Fruit fly (Drosophila melanogaster): ENCODE measurements around the gene CG13962.

CG13962 gene

DNA sequence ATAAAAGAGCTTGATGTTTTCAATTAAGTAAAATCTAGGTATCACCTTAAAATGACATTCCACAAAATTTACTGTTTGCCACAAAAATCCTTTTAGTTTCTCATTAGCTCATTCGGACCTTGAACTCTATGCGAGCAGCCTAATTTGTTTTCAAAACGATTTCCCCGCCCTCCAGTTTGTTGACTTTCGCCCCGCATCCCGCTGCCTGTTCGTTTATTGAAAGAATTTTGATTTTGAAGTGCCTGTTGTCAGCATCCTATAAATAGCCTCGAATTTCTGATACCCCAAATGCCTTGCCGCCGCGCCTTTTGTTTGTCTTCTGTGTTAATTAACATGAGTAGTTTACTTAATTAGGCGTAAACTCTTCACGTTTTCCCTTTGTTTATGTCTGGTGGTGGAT, 33.2 kb upstream of the CG13962 start:
- TF ChIP-seq CG8119 (GFP tag; IDR thresholded peaks at IDR 0.05) (no peak), esn (GFP tag; optimal IDR thresholded peaks at IDR 0.05) (no peak), CG3032 (tag; optimal IDR thresholded peaks at IDR 0.05) (no peak), acj6 (GFP tag; optimal IDR thresholded peaks at IDR 0.05) (no peak), Hr4 (GFP tag; optimal IDR thresholded peaks at IDR 0.05) (no peak), Eip78C (GFP tag) (no peak), Eip93F (GFP tag; optimal IDR thresholded peaks at IDR 0.05) (no peak), CG11762 (GFP tag; optimal IDR thresholded peaks at IDR 0.05; ENCODE audit: insufficient read depth) (no peak), achi (GFP tag; optimal IDR thresholded peaks at IDR 0.05) (no peak), pdm3 (GFP tag; optimal IDR thresholded peaks at IDR 0.05) (no peak), CG11294 (GFP tag; IDR thresholded peaks at IDR 0.05) (no peak), CG6808 (GFP tag; optimal IDR thresholded peaks at IDR 0.05) (no peak), fkh (GFP tag; optimal IDR thresholded peaks at IDR 0.05) (no peak), Met (GFP tag; optimal IDR thresholded peaks at IDR 0.05) (no peak), CG34406 (GFP tag; optimal IDR thresholded peaks at IDR 0.05) (no peak), CG6276 (GFP tag; optimal IDR thresholded peaks at IDR 0.05) (no peak)

DNA sequence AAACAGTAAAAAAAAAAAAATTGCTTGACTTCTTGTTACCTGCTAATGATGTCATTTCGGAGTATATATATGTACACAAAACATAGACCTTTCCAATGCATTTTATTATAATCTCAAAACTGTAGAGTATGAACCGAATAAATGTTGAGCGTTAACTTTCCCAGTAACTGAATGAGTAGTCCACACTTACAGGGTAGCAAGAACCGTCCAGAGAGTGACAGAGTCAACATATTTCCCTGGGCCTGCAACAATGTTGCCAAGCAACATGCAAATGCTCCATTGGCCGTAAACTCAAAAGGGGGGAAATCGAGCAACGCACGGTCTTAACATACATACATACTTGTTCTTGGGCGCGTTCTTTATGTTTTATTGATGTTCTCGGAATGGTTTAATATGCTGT, 31.9 kb upstream of the CG13962 start:
- TF ChIP-seq svp (GFP tag) (peak; percentile 45), net (GFP tag; optimal IDR thresholded peaks at IDR 0.05) (no peak), salr (GFP tag; optimal IDR thresholded peaks at IDR 0.05) (no peak), eg (GFP tag; IDR thresholded peaks at IDR 0.05) (0 out of 3 replicates have a peak, but pooled peaks have one; percentile 21), dsx (GFP tag; optimal IDR thresholded peaks at IDR 0.05; ENCODE audit: poor library complexity, severe bottlenecking) (peak; percentile 92)

dm6 chr2L:19836226-19836625, 21.9 kb upstream of the CG13962 start:
- TF ChIP-seq Sox15 (GFP tag; optimal IDR thresholded peaks at IDR 0.05) = no peak
- no peak for TF ChIP-seq Hr38 (GFP tag; optimal IDR thresholded peaks at IDR 0.05)
- TF ChIP-seq CG6854 (GFP tag; optimal IDR thresholded peaks at IDR 0.05) = no peak
- no peak for TF ChIP-seq Ets21C (GFP tag; optimal IDR thresholded peaks at IDR 0.05)
- no peak for TF ChIP-seq Eip78C (GFP tag)
- no peak for TF ChIP-seq pdm3 (GFP tag; optimal IDR thresholded peaks at IDR 0.05)
- TF ChIP-seq CG11294 (GFP tag; IDR thresholded peaks at IDR 0.05) = no peak

DNA sequence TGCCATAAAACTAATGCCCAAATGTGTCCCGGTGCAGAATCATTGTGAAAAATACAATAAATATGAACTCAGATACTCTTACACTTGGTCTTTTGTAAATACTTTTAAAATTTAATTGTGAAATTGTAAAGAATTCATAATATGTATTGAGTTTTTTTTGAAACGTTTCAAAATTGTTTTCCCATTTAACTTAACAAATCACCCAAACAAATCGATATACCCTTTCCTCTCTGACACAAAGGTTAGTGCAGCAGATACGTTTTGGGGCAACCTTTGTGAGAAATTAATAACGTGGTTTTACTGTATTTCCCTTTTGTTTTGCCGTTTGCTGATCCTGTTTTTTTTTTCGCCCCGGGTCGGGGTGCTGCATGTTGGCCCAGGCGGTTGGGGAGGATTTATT, 20.9 kb upstream of the CG13962 start:
- TF ChIP-seq Sox14 (GFP tag; optimal IDR thresholded peaks at IDR 0.05) (no peak), CG31627 (GFP tag; optimal IDR thresholded peaks at IDR 0.05) (no peak), vri (GFP tag; optimal IDR thresholded peaks at IDR 0.05) (no peak), dac (GFP tag; optimal IDR thresholded peaks at IDR 0.05) (no peak), CG3032 (tag; optimal IDR thresholded peaks at IDR 0.05) (no peak), achi (GFP tag; optimal IDR thresholded peaks at IDR 0.05) (no peak)

dm6 chr2L:19831388-19831787, 17.1 kb upstream of the CG13962 start:
- no peak for TF ChIP-seq CG11762 (GFP tag; optimal IDR thresholded peaks at IDR 0.05; ENCODE audit: insufficient read depth)
- TF ChIP-seq Ets21C (GFP tag; optimal IDR thresholded peaks at IDR 0.05) = no peak
- no peak for TF ChIP-seq dac (GFP tag; optimal IDR thresholded peaks at IDR 0.05)
- TF ChIP-seq cyc (GFP tag; optimal IDR thresholded peaks at IDR 0.05) = no peak
- no peak for TF ChIP-seq CG7368 (GFP tag; optimal IDR thresholded peaks at IDR 0.05)
- TF ChIP-seq net (GFP tag; optimal IDR thresholded peaks at IDR 0.05) = no peak
- TF ChIP-seq CG10669 (GFP tag; optimal IDR thresholded peaks at IDR 0.05) = no peak
- TF ChIP-seq CG8632 (GFP tag; optimal IDR thresholded peaks at IDR 0.05) = no peak
- TF ChIP-seq CG9139 (GFP tag; optimal IDR thresholded peaks at IDR 0.05) = no peak
- TF ChIP-seq svp (GFP tag) = no peak
- TF ChIP-seq CG1621 (tag; optimal IDR thresholded peaks at IDR 0.05) = no peak
- TF ChIP-seq vri (GFP tag; optimal IDR thresholded peaks at IDR 0.05) = no peak
- no peak for TF ChIP-seq CG6163 (GFP tag; IDR thresholded peaks at IDR 0.05)
- no peak for TF ChIP-seq Gug (GFP tag; IDR thresholded peaks at IDR 0.05)

All from whole organism, prepupa.